Worm (Caenorhabditis elegans): ENCODE results near the gene C44C10.7.

C44C10.7 gene

DNA sequence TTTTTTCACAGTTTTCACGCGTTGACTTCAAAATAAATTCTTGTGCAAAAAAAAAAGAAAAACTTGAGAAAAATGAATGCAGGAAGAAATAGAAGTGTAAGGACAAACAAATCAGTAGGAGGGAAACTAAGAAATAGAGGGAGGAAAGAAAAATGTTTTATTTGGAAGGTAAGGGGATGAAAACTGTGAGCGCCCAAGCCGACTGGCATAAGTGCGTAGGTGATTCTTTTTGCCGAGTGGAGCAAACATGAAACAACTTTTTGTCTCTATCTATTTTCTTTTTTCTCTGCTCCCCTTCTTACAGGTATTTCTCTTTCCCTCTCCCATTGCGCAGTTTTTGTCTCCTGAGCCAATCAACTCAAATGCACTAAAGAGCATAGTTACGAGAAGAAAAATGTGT, 30.7 kb upstream of the C44C10.7 start:
- TF ChIP-seq egl-27 (tag; optimal IDR thresholded peaks at IDR 0.05): no peak
- TF ChIP-seq zfp-2 (tag; optimal IDR thresholded peaks at IDR 0.05): no peak
- no peak for TF ChIP-seq tag-97 (GFP tag; IDR thresholded peaks at IDR 0.05)
- TF ChIP-seq nhr-111 (GFP tag; optimal IDR thresholded peaks at IDR 0.05): no peak
- no peak for TF ChIP-seq dmd-6 (GFP tag; IDR thresholded peaks at IDR 0.05)
- TF ChIP-seq unc-39 (tag; optimal IDR thresholded peaks at IDR 0.05): no peak
- TF ChIP-seq ZK337.2 (GFP tag; IDR thresholded peaks at IDR 0.05): no peak
- no peak for TF ChIP-seq rbr-2 (tag; optimal IDR thresholded peaks at IDR 0.05)
- no peak for TF ChIP-seq ceh-20 (GFP tag; IDR thresholded peaks at IDR 0.05)
- no peak for TF ChIP-seq nhr-77 (tag; optimal IDR thresholded peaks at IDR 0.05)
- no peak for TF ChIP-seq F49E8.2 (tag; optimal IDR thresholded peaks at IDR 0.05; ENCODE audit: borderline replicate concordance)
- TF ChIP-seq sdz-12 (GFP tag; optimal IDR thresholded peaks at IDR 0.05): no peak

DNA sequence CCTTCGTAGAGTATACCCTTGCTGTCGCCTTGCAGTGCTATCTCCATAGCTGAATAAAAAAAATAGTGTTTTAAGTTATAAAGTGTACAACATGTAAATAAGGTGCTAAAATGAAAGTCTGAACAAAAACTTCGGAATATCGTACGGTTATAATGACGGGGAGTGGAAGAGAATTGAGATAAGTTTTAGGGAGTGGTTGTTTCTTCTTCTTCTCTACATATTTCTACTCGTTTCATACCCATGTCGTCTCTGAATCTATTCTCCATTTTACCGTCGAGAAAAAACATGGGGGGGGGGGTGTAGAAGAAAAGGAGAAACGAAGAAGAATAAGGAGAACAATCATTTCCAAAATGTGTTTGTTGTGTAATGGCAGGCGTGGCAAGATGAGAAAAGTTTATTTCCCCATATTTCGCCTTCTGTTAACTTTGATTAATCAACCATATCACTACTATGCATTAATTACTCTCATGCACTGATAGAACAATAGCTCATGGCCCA, 28.4 kb upstream of the C44C10.7 start, which contains the start of gene C44C10.9:
C44C10.9 (minus strand) TSS at position 51 of the 498 bp plus-strand sequence.
- TF ChIP-seq ama-1 (optimal IDR thresholded peaks at IDR 0.05) (no peak), dve-1 (tag; optimal IDR thresholded peaks at IDR 0.05; ENCODE audit: insufficient read depth) (peak; percentile 28), mxl-3 (GFP tag; optimal IDR thresholded peaks at IDR 0.05) (peak; percentile 5)

DNA sequence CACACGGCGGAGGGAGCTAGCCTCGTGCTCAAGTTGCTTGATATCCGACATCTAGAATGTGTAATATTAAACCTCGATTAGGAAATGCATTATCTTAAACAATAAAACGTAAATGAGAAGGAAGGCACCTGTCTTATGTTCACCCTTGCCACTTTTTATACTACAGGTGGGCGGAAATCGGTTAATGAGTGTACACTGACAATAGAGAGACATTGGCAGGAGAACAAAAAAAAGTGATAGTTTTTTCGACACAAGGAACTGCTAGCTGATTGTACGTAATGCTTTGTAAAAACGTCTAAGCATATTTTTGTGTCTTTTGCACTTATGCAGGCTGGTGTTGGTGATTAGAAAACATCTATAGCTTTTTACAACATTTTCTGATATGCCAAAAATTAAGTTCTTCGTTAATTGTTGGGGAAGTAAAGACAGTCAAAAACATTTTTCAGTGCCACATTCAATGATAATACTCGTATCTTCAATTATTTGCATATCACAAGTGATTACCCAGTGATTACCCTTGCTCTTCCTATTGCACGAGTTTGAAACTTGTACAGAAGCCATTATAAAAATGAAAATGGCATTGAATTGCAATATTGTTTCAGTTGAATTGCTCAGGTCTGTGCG, 24.3 kb upstream of the C44C10.7 start, which contains the start of gene col-180:
col-180 (minus strand) TSS at position 51 of the 624 bp plus-strand sequence.
- TF ChIP-seq Y5F2A.4 (GFP tag; optimal IDR thresholded peaks at IDR 0.05) (no peak), mxl-3 (GFP tag; optimal IDR thresholded peaks at IDR 0.05) (peak; percentile 18), aha-1 (tag) (peak; percentile 87), hif-1 (tag; optimal IDR thresholded peaks at IDR 0.05) (no peak), lir-3 (tag; optimal IDR thresholded peaks at IDR 0.05) (no peak), lin-15B (tag; optimal IDR thresholded peaks at IDR 0.05) (no peak), unc-39 (tag; optimal IDR thresholded peaks at IDR 0.05) (no peak), unc-62 (GFP tag; optimal IDR thresholded peaks at IDR 0.05 in 1 of 2) (peak in 1 of 2 experiments; percentile 93), unc-62 (tag; optimal IDR thresholded peaks at IDR 0.05) (no peak)

ce11 chrX:11711437-11712080, 23.5 kb upstream of the C44C10.7 start:
- TF ChIP-seq lin-38 (GFP tag; IDR thresholded peaks at IDR 0.05) (no peak), aha-1 (tag) (peak; percentile 58), zfp-3 (GFP tag; conservative IDR thresholded peaks at IDR 0.05) (no peak), set-16 (GFP tag; IDR thresholded peaks at IDR 0.05) (peak; percentile 98), ama-1 (optimal IDR thresholded peaks at IDR 0.05) (no peak), nhr-25 (tag; optimal IDR thresholded peaks at IDR 0.05; ENCODE audit: borderline replicate concordance, insufficient read depth) (no peak), ZK546.5 (tag; optimal IDR thresholded peaks at IDR 0.05) (no peak), madf-5 (GFP tag; IDR thresholded peaks at IDR 0.05) (0 out of 4 replicates have a peak, but pooled peaks of 1 of the 2 experiments have one; percentile 23)

ce11 chrX:11710229-11710628, 22.2 kb upstream of the C44C10.7 start, which contains the start of gene C44C10.11:
C44C10.11 (minus strand) TSS chrX:11710343.
- TF ChIP-seq dmd-8 (GFP tag; IDR thresholded peaks at IDR 0.05) (no peak), lim-7 (GFP tag; IDR thresholded peaks at IDR 0.05) (no peak), jun-1 (tag; optimal IDR thresholded peaks at IDR 0.05) (peak; percentile 18), aha-1 (tag) (peak; percentile 89), hlh-11 (tag; optimal IDR thresholded peaks at IDR 0.05) (peak; percentile 81), hlh-30 (tag; optimal IDR thresholded peaks at IDR 0.05; ENCODE audit: insufficient read depth) (peak; percentile 77), tra-1 (GFP tag; IDR thresholded peaks at IDR 0.05) (peak; percentile 60; the same call in 1 of the 2 replicates), ceh-32 (tag; optimal IDR thresholded peaks at IDR 0.05; ENCODE audit: poor library complexity) (no peak), nhr-28 (tag; optimal IDR thresholded peaks at IDR 0.05) (peak; percentile 87), ztf-11 (tag; optimal IDR thresholded peaks at IDR 0.05) (no peak), pqm-1 (tag; optimal IDR thresholded peaks at IDR 0.05) (peak; percentile 69), skn-1 (tag; optimal IDR thresholded peaks at IDR 0.05) (no peak), aly-2 (tag; optimal IDR thresholded peaks at IDR 0.05) (no peak), mdl-1 (tag; optimal IDR thresholded peaks at IDR 0.05) (peak in 1 of 2 experiments; percentile 87), unc-62 (GFP tag; optimal IDR thresholded peaks at IDR 0.05 in 1 of 2) (peak in 1 of 2 experiments; percentile 60), unc-62 (tag; optimal IDR thresholded peaks at IDR 0.05) (no peak), hmg-1.1 (GFP tag; IDR thresholded peaks at IDR 0.05) (0 out of 2 replicates have a peak, but pooled peaks have one; percentile 22)
